Fruit fly (Drosophila melanogaster) whole organism, wandering third instar larva: Measurements from ENCODE around the gene CG12947.
A peak's percentile ranks its signal among the peaks of the same experiment; 100 is the strongest.

ENCODE experiments used
- Abd-B ChIP-seq: fragments of >200 bp; optimal IDR thresholded peaks from 2 replicates; lab custom pipeline; 2017; ENCODE audit warnings: missing biosample characterization, missing genetic modification characterization
- CG32264 ChIP-seq: fragments of 200-800 bp; sonication (Bioruptor generic); optimal IDR thresholded peaks from 2 replicates; lab custom pipeline; 2016; ENCODE audit warnings: missing biosample characterization, missing genetic modification characterization
- CG9705 ChIP-seq: fragments of 200-800 bp; sonication (Bioruptor generic); optimal IDR thresholded peaks from 2 replicates; lab custom pipeline; 2018; ENCODE audit warnings: missing biosample characterization, mild to moderate bottlenecking, missing genetic modification characterization
- Dfd ChIP-seq: fragments of >200 bp; optimal IDR thresholded peaks from 2 replicates; lab custom pipeline; 2017; ENCODE audit warnings: missing biosample characterization, missing genetic modification characterization
- Dif ChIP-seq: fragments of 200-275, 200-300 bp; sonication (Bioruptor generic); optimal IDR thresholded peaks from 2 replicates; lab custom pipeline; 2018; ENCODE audit warnings: missing biosample characterization, missing genetic modification characterization; ENCODE audit not compliant: partially characterized antibody
- GATAd ChIP-seq: sonication (Bioruptor generic); optimal IDR thresholded peaks from 2 replicates; lab custom pipeline; 2016; ENCODE audit warnings: missing biosample characterization, missing genetic modification characterization
- HLH106 ChIP-seq: fragments of 200-800 bp; optimal IDR thresholded peaks from 3 replicates; lab custom pipeline; 2019; ENCODE audit warnings: missing biosample characterization, mild to moderate bottlenecking, missing genetic modification characterization, moderate library complexity
- Hnf4 ChIP-seq: fragments of 200-800 bp; sonication (Bioruptor generic); optimal IDR thresholded peaks from 2 replicates; lab custom pipeline; 2016; ENCODE audit warnings: missing biosample characterization, mild to moderate bottlenecking, missing genetic modification characterization
- Hr78 ChIP-seq: fragments of >200 bp; optimal IDR thresholded peaks from 2 replicates; lab custom pipeline; 2017; ENCODE audit warnings: missing biosample characterization, missing genetic modification characterization
- Hr83 ChIP-seq: fragments of 200-300 bp; sonication (Bioruptor generic); optimal IDR thresholded peaks from 2 replicates; lab custom pipeline; 2016; ENCODE audit warnings: missing biosample characterization, mild to moderate bottlenecking, missing genetic modification characterization, moderate library complexity; ENCODE audit not compliant: poor library complexity, severe bottlenecking
- Jra ChIP-seq: sonication (Bioruptor generic); optimal IDR thresholded peaks from 2 replicates; lab custom pipeline; 2016; ENCODE audit warnings: missing biosample characterization, missing genetic modification characterization
- Mio ChIP-seq: sonication (Bioruptor generic); optimal IDR thresholded peaks from 2 replicates; lab custom pipeline; 2016; ENCODE audit warnings: missing biosample characterization, missing genetic modification characterization
- Myc ChIP-seq: fragments of >200 bp; optimal IDR thresholded peaks from 2 replicates; lab custom pipeline; 2017
- N ChIP-seq: fragments of >200 bp; optimal IDR thresholded peaks from 2 replicates; lab custom pipeline; 2018; ENCODE audit warnings: missing biosample characterization, missing external identifiers, missing genetic modification characterization
- OdsH ChIP-seq: fragments of 200-800 bp; sonication (Bioruptor generic); optimal IDR thresholded peaks from 2 replicates; lab custom pipeline; 2016; ENCODE audit warnings: missing biosample characterization, mild to moderate bottlenecking, missing genetic modification characterization
- Rel ChIP-seq, 2 experiments: fragments of 200-800 bp; sonication (Bioruptor generic) in 1 of 2; optimal IDR thresholded peaks; 2 replicates in 1 of 2; 3 replicates in 1 of 2; lab custom pipeline; 2016 to 2019; ENCODE audit warnings: mild to moderate bottlenecking in 2 of 2, missing biosample characterization in 2 of 2, missing genetic modification characterization in 2 of 2, moderate library complexity in 1 of 2
- Sp1 ChIP-seq: fragments of 200-800 bp; sonication (Bioruptor generic); optimal IDR thresholded peaks from 3 replicates; lab custom pipeline; 2019; ENCODE audit warnings: missing biosample characterization, mild to moderate bottlenecking, missing genetic modification characterization, moderate library complexity
- Vsx2 ChIP-seq: fragments of 200-300, 225-300 bp; sonication (Bioruptor generic); optimal IDR thresholded peaks from 2 replicates; lab custom pipeline; 2018; ENCODE audit warnings: missing biosample characterization, missing genetic modification characterization; ENCODE audit not compliant: partially characterized antibody
- br ChIP-seq: fragments of 200-800 bp; sonication (Bioruptor generic); optimal IDR thresholded peaks from 2 replicates; lab custom pipeline; 2016; ENCODE audit warnings: missing biosample characterization, missing genetic modification characterization
- brk ChIP-seq: fragments of 200-800 bp; sonication (Bioruptor generic); optimal IDR thresholded peaks from 2 replicates; lab custom pipeline; 2016; ENCODE audit warnings: missing biosample characterization, mild to moderate bottlenecking, missing genetic modification characterization
- dl ChIP-seq, 2 experiments: fragments of 175-275, 200-275 bp in 1 of 2; fragments of 200-275 bp in 1 of 2; sonication (Bioruptor generic); optimal IDR thresholded peaks; lab custom pipeline; 2018; ENCODE audit warnings: mild to moderate bottlenecking in 2 of 2, missing biosample characterization in 2 of 2, missing genetic modification characterization in 2 of 2, moderate library complexity in 2 of 2; ENCODE audit not compliant: partially characterized antibody in 2 of 2, insufficient read depth in 1 of 2
- dmrt93B ChIP-seq: fragments of 200-800 bp; sonication (Bioruptor generic); optimal IDR thresholded peaks from 2 replicates; lab custom pipeline; 2018; ENCODE audit warnings: missing biosample characterization, mild to moderate bottlenecking, missing genetic modification characterization
- dsf ChIP-seq: sonication (Bioruptor generic); optimal IDR thresholded peaks from 2 replicates; lab custom pipeline; 2016; ENCODE audit warnings: missing biosample characterization, missing genetic modification characterization, borderline replicate concordance
- foxo ChIP-seq, 2 experiments: fragments of 200-800 bp; sonication (Bioruptor generic); optimal IDR thresholded peaks; 2 replicates in 1 of 2; 3 replicates in 1 of 2; lab custom pipeline; 2016 to 2017; ENCODE audit warnings: missing biosample characterization in 2 of 2, missing genetic modification characterization in 2 of 2
- fru ChIP-seq: fragments of 200-800 bp; sonication (Bioruptor generic); optimal IDR thresholded peaks from 3 replicates; lab custom pipeline; 2016; ENCODE audit warnings: missing biosample characterization, mild to moderate bottlenecking, missing genetic modification characterization
- h ChIP-seq: fragments of 200-800 bp; sonication (Bioruptor generic); optimal IDR thresholded peaks from 3 replicates; lab custom pipeline; 2016; ENCODE audit warnings: missing biosample characterization, mild to moderate bottlenecking, missing genetic modification characterization
- jim ChIP-seq: fragments of 175-275, 200-325 bp; sonication (Bioruptor generic); optimal IDR thresholded peaks from 2 replicates; lab custom pipeline; 2016; ENCODE audit warnings: missing biosample characterization, mild to moderate bottlenecking, missing genetic modification characterization
- lola ChIP-seq: fragments of >200 bp; optimal IDR thresholded peaks from 2 replicates; lab custom pipeline; 2017; ENCODE audit warnings: missing biosample characterization, missing genetic modification characterization
- pan ChIP-seq: fragments of >200 bp; optimal IDR thresholded peaks from 2 replicates; lab custom pipeline; 2017
- rgr ChIP-seq: fragments of 200-800 bp; sonication (Bioruptor generic); optimal IDR thresholded peaks from 3 replicates; lab custom pipeline; 2016; ENCODE audit warnings: missing biosample characterization, mild to moderate bottlenecking, missing genetic modification characterization
- sage ChIP-seq: fragments of 200-800 bp; sonication (Bioruptor generic); optimal IDR thresholded peaks from 2 replicates; lab custom pipeline; 2016; ENCODE audit warnings: missing biosample characterization, mild to moderate bottlenecking, missing genetic modification characterization
- sv ChIP-seq: fragments of 200-800 bp; sonication (Bioruptor generic); optimal IDR thresholded peaks from 3 replicates; lab custom pipeline; 2016; ENCODE audit warnings: missing biosample characterization, missing genetic modification characterization
- tai ChIP-seq: sonication (Bioruptor generic); optimal IDR thresholded peaks from 2 replicates; lab custom pipeline; 2016; ENCODE audit warnings: missing biosample characterization, missing genetic modification characterization
- usp ChIP-seq: fragments of >200 bp; optimal IDR thresholded peaks from 2 replicates; lab custom pipeline; 2017; ENCODE audit warnings: missing biosample characterization, missing genetic modification characterization
- woc ChIP-seq: sonication (Bioruptor generic); optimal IDR thresholded peaks from 2 replicates; lab custom pipeline; 2016; ENCODE audit warnings: missing biosample characterization, mild to moderate bottlenecking, missing genetic modification characterization

The CG12947 gene

dm6 chr3R:9779764-9780163 is at the start of gene CG12947:
TSS of gene CG12947 (plus strand) at chr3R:9780064.
- TF ChIP-seq pan (lab: Kevin White, UChicago): no peak
- TF ChIP-seq woc (GFP tag; lab: Kevin White, UChicago): no peak
- no peak for TF ChIP-seq Dif (GFP tag; lab: Kevin White, UChicago)
- TF ChIP-seq rgr: no peak
- TF ChIP-seq, all 38 proteins: peak for 0

dm6 chr3R:9730784-9731183 is 49.1 kb upstream of the CG12947 start, which contains the start of gene FoxP:
TSS of gene FoxP (minus strand) at chr3R:9730872.
- peak; percentile 94 for TF ChIP-seq Vsx2 (GFP tag; lab: Kevin White, UChicago)
- peak; percentile 59 for TF ChIP-seq Dif (GFP tag; lab: Kevin White, UChicago)
- no peak for TF ChIP-seq Jra (GFP tag; lab: Kevin White, UChicago)

dm6 chr3R:9733150-9733549 is 46.7 kb upstream of the CG12947 start, which contains the start of gene alphaTub85E:
TSS of gene alphaTub85E (minus strand) at chr3R:9733250.
- TF ChIP-seq Hr83 (no peak), Mio (no peak), Abd-B (GFP tag; lab: Kevin White, UChicago) (no peak), Jra (GFP tag; lab: Kevin White, UChicago) (no peak)

dm6 chr3R:9735151-9735550 is 44.7 kb upstream of the CG12947 start:
- TF ChIP-seq CG32264 (GFP tag; lab: Kevin White, UChicago) (no peak), GATAd (GFP tag; lab: Kevin White, UChicago) (no peak), br (no peak), usp (no peak), foxo (GFP tag; optimal IDR thresholded peaks at IDR 0.05; lab: Kevin White, UChicago) (no peak), dl (GFP tag; optimal IDR thresholded peaks at IDR 0.05; lab: Kevin White, UChicago; ENCODE audit: insufficient read depth in 1 of 2, partially characterized antibody in 2 of 2) (no peak), rgr (no peak), Dif (GFP tag; lab: Kevin White, UChicago) (no peak), sage (GFP tag; lab: Kevin White, UChicago) (no peak), h (no peak), dmrt93B (GFP tag; lab: Kevin White, UChicago) (no peak), N (no peak), Hnf4 (no peak), tai (GFP tag; lab: Kevin White, UChicago) (no peak), Abd-B (GFP tag; lab: Kevin White, UChicago) (no peak)

dm6 chr3R:9739793-9740192 is 40.1 kb upstream of the CG12947 start, which contains the start of gene side-VII:
TSS of gene side-VII (minus strand) at chr3R:9739979.
- TF ChIP-seq fru (GFP tag; lab: Kevin White, UChicago): no peak
- TF ChIP-seq rgr: no peak
- no peak for TF ChIP-seq OdsH (GFP tag; lab: Kevin White, UChicago)
- no peak for TF ChIP-seq Myc (lab: Kevin White, UChicago)
- TF ChIP-seq N: no peak
- no peak for TF ChIP-seq CG9705
- no peak for TF ChIP-seq dl (GFP tag; optimal IDR thresholded peaks at IDR 0.05; lab: Kevin White, UChicago; ENCODE audit: insufficient read depth in 1 of 2, partially characterized antibody in 2 of 2)
- TF ChIP-seq sage (GFP tag; lab: Kevin White, UChicago): no peak
- no peak for TF ChIP-seq dmrt93B (GFP tag; lab: Kevin White, UChicago)
- no peak for TF ChIP-seq lola (GFP tag; lab: Kevin White, UChicago)

- no peak for TF ChIP-seq usp
- TF ChIP-seq Sp1: no peak
- TF ChIP-seq N: no peak
- TF ChIP-seq br: no peak
- peak; percentile 32 for TF ChIP-seq sage (GFP tag; lab: Kevin White, UChicago)
- TF ChIP-seq Vsx2 (GFP tag; lab: Kevin White, UChicago): no peak
- no peak for TF ChIP-seq Mio
- no peak for TF ChIP-seq jim
- no peak for TF ChIP-seq Myc (lab: Kevin White, UChicago)
- no peak for TF ChIP-seq sv (GFP tag; lab: Kevin White, UChicago)
- TF ChIP-seq Rel (GFP tag; optimal IDR thresholded peaks at IDR 0.05; lab: Kevin White, UChicago): no peak
- peak; percentile 68 for TF ChIP-seq Rel (tag; optimal IDR thresholded peaks at IDR 0.05; lab: Kevin White, UChicago)
- no peak for TF ChIP-seq brk (GFP tag; lab: Kevin White, UChicago)
- no peak for TF ChIP-seq rgr
- TF ChIP-seq Abd-B (GFP tag; lab: Kevin White, UChicago): no peak
- TF ChIP-seq Dfd (GFP tag; lab: Kevin White, UChicago): no peak
- TF ChIP-seq fru (GFP tag; lab: Kevin White, UChicago): no peak
- no peak for TF ChIP-seq HLH106 (tag; lab: Kevin White, UChicago)
- no peak for TF ChIP-seq dsf (GFP tag; lab: Kevin White, UChicago)
- no peak for TF ChIP-seq dmrt93B (GFP tag; lab: Kevin White, UChicago)
- no peak for TF ChIP-seq CG32264 (GFP tag; lab: Kevin White, UChicago)
- TF ChIP-seq h: no peak
- TF ChIP-seq tai (GFP tag; lab: Kevin White, UChicago): no peak
- TF ChIP-seq Hr78: no peak
- no peak for TF ChIP-seq Hnf4
- TF ChIP-seq woc (GFP tag; lab: Kevin White, UChicago): peak; percentile 39
- TF ChIP-seq, all 38 proteins: peak for 3
Measured at dm6 chr3R:9740713-9741112, 39.2 kb upstream of the CG12947 start, which contains the start of gene Pnn. TSS of gene Pnn (plus strand) at chr3R:9740899.
